Worm (Caenorhabditis elegans) whole organism, mixed stage, embryonic: Measurements from ENCODE around the gene btb-18.

Experiments used
- nhr-12 ChIP-seq: fragments of 150-350 bp; optimal IDR thresholded peaks from 2 replicates; lab custom pipeline; 2014; ENCODE audit warnings: missing biosample characterization, missing genetic modification characterization
- nhr-28 ChIP-seq: fragments of 150-350 bp; optimal IDR thresholded peaks from 2 replicates; lab custom pipeline; 2014; ENCODE audit warnings: missing biosample characterization, missing genetic modification characterization

- TF ChIP-seq nhr-12, result no peak
- no peak for TF ChIP-seq nhr-28 (tag; lab: Kevin White, UChicago)
These were observed 1.4 kb upstream of the btb-18 start, which contains the start of gene btb-16 for ce11 chrII:3296644-3297043.
